Fruit fly (Drosophila melanogaster): ENCODE data around the gene CG15172.

The CG15172 gene

DNA sequence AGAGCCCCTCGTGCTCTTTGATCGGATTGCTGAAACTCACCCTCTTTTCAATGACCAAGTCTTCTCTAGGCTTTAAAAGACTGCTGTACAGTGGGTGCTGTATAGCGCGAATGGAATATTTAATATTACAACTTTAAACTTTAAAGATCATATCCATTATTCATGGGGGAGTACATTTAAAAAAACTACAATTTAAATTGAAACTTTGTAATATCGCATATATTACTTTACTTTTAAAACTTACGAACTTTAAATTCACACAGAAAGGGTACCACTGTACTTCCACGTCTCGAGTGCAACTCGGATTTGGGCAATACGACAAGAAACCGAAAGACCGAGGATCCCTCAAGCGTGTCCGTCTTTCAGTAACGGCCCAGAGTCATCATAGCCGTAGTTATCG is 36.7 kb downstream of the CG15172 start, which contains the start of gene Phlpp (continued):
- TF ChIP-seq CG10462 (GFP tag; optimal IDR thresholded peaks at IDR 0.05), result peak; percentile 7
- peak; percentile 59 for TF ChIP-seq croc (GFP tag; conservative IDR thresholded peaks at IDR 0.05)
- no peak for TF ChIP-seq sr (GFP tag; IDR thresholded peaks at IDR 0.05)
- no peak for TF ChIP-seq pita (GFP tag; optimal IDR thresholded peaks at IDR 0.05)
- TF ChIP-seq az2 (GFP tag; optimal IDR thresholded peaks at IDR 0.05), result peak; percentile 36
- peak; percentile 60 for TF ChIP-seq sisA (GFP tag; IDR thresholded peaks at IDR 0.05)
- TF ChIP-seq CG6254 (GFP tag; optimal IDR thresholded peaks at IDR 0.05), result peak; percentile 68
- TF ChIP-seq ci (GFP tag; IDR thresholded peaks at IDR 0.05), result peak; percentile 40; the same call in 1 of the 3 replicates
- TF ChIP-seq CG33213 (GFP tag; optimal IDR thresholded peaks at IDR 0.05), result no peak
- peak; percentile 68 for TF ChIP-seq tgo (GFP tag; IDR thresholded peaks at IDR 0.05)
- TF ChIP-seq Rfx (GFP tag; IDR thresholded peaks at IDR 0.05), result 0 out of 2 replicates have a peak, but pooled peaks have one; percentile 27
- peak; percentile 11 for TF ChIP-seq Hsf (GFP tag; optimal IDR thresholded peaks at IDR 0.05)
- peak; percentile 21 for TF ChIP-seq Antp (GFP tag; optimal IDR thresholded peaks at IDR 0.05)
- TF ChIP-seq CG2712 (tag; optimal IDR thresholded peaks at IDR 0.05), result peak; percentile 84
- peak; percentile 11 for TF ChIP-seq CG16815 (GFP tag; optimal IDR thresholded peaks at IDR 0.05)
- TF ChIP-seq CG10321 (GFP tag; IDR thresholded peaks at IDR 0.05), result 0 out of 2 replicates have a peak, but pooled peaks have one; percentile 11
- TF ChIP-seq kah (GFP tag; optimal IDR thresholded peaks at IDR 0.05), result no peak
- peak; percentile 38; the same call in 1 of the 3 replicates for TF ChIP-seq CG11093 (GFP tag; IDR thresholded peaks at IDR 0.05)
- peak; percentile 13 for TF ChIP-seq Ets65A (GFP tag)
- no peak for TF ChIP-seq kni (GFP tag; optimal IDR thresholded peaks at IDR 0.05)
- peak; percentile 72 for TF ChIP-seq CG6689 (GFP tag; IDR thresholded peaks at IDR 0.05)
- TF ChIP-seq wor (GFP tag; IDR thresholded peaks at IDR 0.05), result 0 out of 2 replicates have a peak, but pooled peaks have one; percentile 38
- TF ChIP-seq bsh (GFP tag; optimal IDR thresholded peaks at IDR 0.05), result peak in 1 of 2 experiments; percentile 47
- peak; percentile 23 for TF ChIP-seq CG2875 (GFP tag; optimal IDR thresholded peaks at IDR 0.05)
- TF ChIP-seq cg (GFP tag; optimal IDR thresholded peaks at IDR 0.05), result no peak
- peak; percentile 3 for TF ChIP-seq MTF-1 (GFP tag; optimal IDR thresholded peaks at IDR 0.05; ENCODE audit: borderline replicate concordance)
- TF ChIP-seq E2f2 (GFP tag; IDR thresholded peaks at IDR 0.05), result peak; percentile 24; the same call in 1 of the 2 replicates
- peak; percentile 45 for TF ChIP-seq pros (GFP tag; optimal IDR thresholded peaks at IDR 0.05)
- TF ChIP-seq lilli (GFP tag; optimal IDR thresholded peaks at IDR 0.05), result peak; percentile 55
- TF ChIP-seq so (GFP tag; IDR thresholded peaks at IDR 0.05), result peak; percentile 77; the same call in 2 of the 3 replicates
- TF ChIP-seq CG18476 (GFP tag; optimal IDR thresholded peaks at IDR 0.05), result no peak
- no peak for TF ChIP-seq ham (GFP tag; IDR thresholded peaks at IDR 0.05)
- no peak for TF ChIP-seq CkIIα-i1 (GFP tag; IDR thresholded peaks at IDR 0.05)
- TF ChIP-seq Nf-YA (GFP tag; IDR thresholded peaks at IDR 0.05), result peak; percentile 47; the same call in 1 of the 2 replicates
- TF ChIP-seq CG31441 (GFP tag; IDR thresholded peaks at IDR 0.05), result peak; percentile 78
- TF ChIP-seq CG8924 (tag; optimal IDR thresholded peaks at IDR 0.05), result peak; percentile 40
- peak; percentile 68 for TF ChIP-seq HLH3B (GFP tag; IDR thresholded peaks at IDR 0.05)
- peak; percentile 33 for TF ChIP-seq pum (GFP tag; optimal IDR thresholded peaks at IDR 0.05)
- TF ChIP-seq grau (tag; optimal IDR thresholded peaks at IDR 0.05), result peak; percentile 80
- TF ChIP-seq CG11696 (GFP tag; IDR thresholded peaks at IDR 0.05), result no peak
- TF ChIP-seq dimm (GFP tag; IDR thresholded peaks at IDR 0.05), result no peak; the same call in 1 of the 2 replicates
- no peak for TF ChIP-seq CG11247 (GFP tag; IDR thresholded peaks at IDR 0.05)
- TF ChIP-seq salm (tag; optimal IDR thresholded peaks at IDR 0.05), result no peak
- TF ChIP-seq esg (GFP tag; conservative IDR thresholded peaks at IDR 0.05), result peak; percentile 45
- peak; percentile 69; the same call in 1 of the 2 replicates for TF ChIP-seq CG1024 (GFP tag; IDR thresholded peaks at IDR 0.05)
- TF ChIP-seq ind (GFP tag; optimal IDR thresholded peaks at IDR 0.05), result peak; percentile 57
- TF ChIP-seq sens (GFP tag), result peak; percentile 95
- TF ChIP-seq CG16863 (GFP tag; optimal IDR thresholded peaks at IDR 0.05), result peak; percentile 10
- peak; percentile 18; the same call in 1 of the 3 replicates for TF ChIP-seq Aef1 (GFP tag; IDR thresholded peaks at IDR 0.05)
- peak; percentile 28 for TF ChIP-seq en (GFP tag; optimal IDR thresholded peaks at IDR 0.05)
- TF ChIP-seq CG4707 (GFP tag; optimal IDR thresholded peaks at IDR 0.05), result peak; percentile 61
- TF ChIP-seq CG11504 (tag; optimal IDR thresholded peaks at IDR 0.05), result peak; percentile 77
